Fruit fly (Drosophila melanogaster) whole organism, embryonic: ENCODE measurements around the gene brun.
A peak's percentile ranks its signal among the peaks of the same experiment; 100 is the strongest.

Experiments
- Ada2b ChIP-seq: fragments of 200-800 bp; sonication (Bioruptor generic); IDR thresholded peaks from 2 replicates; pipeline ENCODE4 v1.3.6; 2022; ENCODE audit warnings: missing biosample characterization, missing genetic modification characterization
- Aef1 ChIP-seq: fragments of 200-800 bp; sonication (Bioruptor generic); IDR thresholded peaks from 3 replicates; pipeline ENCODE4 v1.3.6; 2022; ENCODE audit warnings: missing biosample characterization, missing genetic modification characterization
- BEAF-32 ChIP-seq: fragments of 200-800 bp; sonication (Bioruptor generic); optimal IDR thresholded peaks from 3 replicates; lab custom pipeline; 2017; ENCODE audit warnings: missing biosample characterization, missing genetic modification characterization, mild to moderate bottlenecking, moderate library complexity, missing genetic modification reagents
- CG10565 ChIP-seq: fragments of 200-800 bp; sonication (Bioruptor generic); optimal IDR thresholded peaks from 3 replicates; lab custom pipeline; 2016; ENCODE audit warnings: missing biosample characterization, mild to moderate bottlenecking, missing genetic modification characterization
- CG12155 ChIP-seq: fragments of 200-800 bp; sonication (Bioruptor generic); optimal IDR thresholded peaks from 3 replicates; lab custom pipeline; 2016; ENCODE audit warnings: missing biosample characterization, missing genetic modification characterization
- CG1233 ChIP-seq: fragments of 200-800 bp; sonication (Bioruptor generic); optimal IDR thresholded peaks from 4 replicates; lab custom pipeline; 2018; ENCODE audit warnings: missing biosample characterization, mild to moderate bottlenecking, missing genetic modification characterization
- CG12769 ChIP-seq: fragments of 200-800 bp; sonication (Bioruptor generic); optimal IDR thresholded peaks from 2 replicates; lab custom pipeline; 2019; ENCODE audit warnings: missing biosample characterization, mild to moderate bottlenecking, missing genetic modification characterization, moderate library complexity
- CG14860 ChIP-seq: fragments of 200-800 bp; sonication (Bioruptor generic); IDR thresholded peaks from 3 replicates; pipeline ENCODE4 v1.3.6; 2022; ENCODE audit warnings: missing biosample characterization, missing genetic modification characterization; ENCODE audit not compliant: partially characterized antibody
- CG17829 ChIP-seq: fragments of 200-800 bp; optimal IDR thresholded peaks from 2 replicates; lab custom pipeline; 2019; ENCODE audit warnings: missing biosample characterization, mild to moderate bottlenecking, missing genetic modification characterization, moderate library complexity
- CG17912 ChIP-seq: fragments of 200-800 bp; sonication (Bioruptor generic); optimal IDR thresholded peaks from 2 replicates; lab custom pipeline; 2018; ENCODE audit warnings: missing biosample characterization, mild to moderate bottlenecking, missing genetic modification characterization
- CG2116 ChIP-seq: fragments of 200-800 bp; sonication (Bioruptor generic); optimal IDR thresholded peaks from 3 replicates; lab custom pipeline; 2018; ENCODE audit warnings: missing biosample characterization, mild to moderate bottlenecking, missing genetic modification characterization
- CG2712 ChIP-seq: fragments of 200-800 bp; optimal IDR thresholded peaks from 3 replicates; lab custom pipeline; 2019; ENCODE audit warnings: missing biosample characterization, mild to moderate bottlenecking, missing genetic modification characterization, moderate library complexity
- CG2889 ChIP-seq: fragments of 200-800 bp; sonication (Bioruptor generic); IDR thresholded peaks from 3 replicates; pipeline ENCODE4 v1.3.6; 2022; ENCODE audit warnings: missing biosample characterization, missing genetic modification characterization
- CG31441 ChIP-seq: fragments of 200-800 bp; sonication (Bioruptor generic); IDR thresholded peaks from 2 replicates; pipeline ENCODE4 v1.3.6; 2022; ENCODE audit warnings: missing biosample characterization, missing genetic modification characterization
- CG6791 ChIP-seq: fragments of 200-800 bp; sonication (Bioruptor generic); IDR thresholded peaks from 3 replicates; pipeline ENCODE4 v1.3.6; 2022; ENCODE audit warnings: missing biosample characterization, missing genetic modification characterization; ENCODE audit not compliant: partially characterized antibody
- CG7839 ChIP-seq: fragments of 200-800 bp; sonication (Bioruptor generic); optimal IDR thresholded peaks from 3 replicates; lab custom pipeline; 2018; ENCODE audit warnings: missing biosample characterization, mild to moderate bottlenecking, missing genetic modification characterization, moderate library complexity
- CG7928 ChIP-seq: fragments of 200-800 bp; sonication (Bioruptor generic); optimal IDR thresholded peaks from 2 replicates; lab custom pipeline; 2017; ENCODE audit warnings: missing biosample characterization, mild to moderate bottlenecking, missing genetic modification characterization
- CG8089 ChIP-seq: fragments of 200-800 bp; sonication (Bioruptor generic); optimal IDR thresholded peaks from 3 replicates; lab custom pipeline; 2016; ENCODE audit warnings: missing biosample characterization, missing genetic modification characterization
- CG8359 ChIP-seq: fragments of 200-800 bp; sonication (Bioruptor generic); optimal IDR thresholded peaks from 2 replicates; lab custom pipeline; 2017; ENCODE audit warnings: missing biosample characterization, mild to moderate bottlenecking, missing genetic modification characterization, borderline replicate concordance
- CTCF ChIP-seq: fragments of 200-800 bp; sonication (Bioruptor generic); optimal IDR thresholded peaks from 2 replicates; lab custom pipeline; 2017; ENCODE audit warnings: missing biosample characterization, mild to moderate bottlenecking, missing genetic modification characterization, moderate library complexity
- Dref ChIP-seq: fragments of 200-800 bp; sonication (Bioruptor generic); IDR thresholded peaks from 2 replicates; pipeline ENCODE4 v1.3.6; 2022; ENCODE audit warnings: missing biosample characterization, missing genetic modification characterization
- E2f2 ChIP-seq: fragments of 200-800 bp; sonication (Bioruptor generic); IDR thresholded peaks from 2 replicates; pipeline ENCODE4 v1.3.6; 2022; ENCODE audit warnings: missing biosample characterization, missing genetic modification characterization
- Fer1 ChIP-seq: fragments of 200-800 bp; sonication (Bioruptor generic); optimal IDR thresholded peaks from 2 replicates; lab custom pipeline; 2017; ENCODE audit warnings: missing biosample characterization, mild to moderate bottlenecking, missing genetic modification characterization
- Gug ChIP-seq: fragments of 200-800 bp; sonication (Bioruptor generic); IDR thresholded peaks from 4 replicates; pipeline ENCODE4 v1.3.6; 2022; ENCODE audit warnings: missing biosample characterization, missing genetic modification characterization
- Hmr ChIP-seq: fragments of 200-800 bp; sonication (Bioruptor generic); optimal IDR thresholded peaks from 3 replicates; lab custom pipeline; 2017; ENCODE audit warnings: mild to moderate bottlenecking, missing biosample characterization, missing genetic modification reagents, missing genetic modification characterization
- Lim3 ChIP-seq: fragments of 200-800 bp; sonication (Bioruptor generic); IDR thresholded peaks from 2 replicates; pipeline ENCODE4 v1.3.6; 2022; ENCODE audit warnings: missing biosample characterization, missing genetic modification characterization
- MESR4 ChIP-seq: fragments of 200-800 bp; sonication (Bioruptor generic); optimal IDR thresholded peaks from 2 replicates; lab custom pipeline; 2018; ENCODE audit warnings: missing biosample characterization, mild to moderate bottlenecking, missing genetic modification characterization, moderate library complexity
- NC2β ChIP-seq: fragments of 200-800 bp; sonication (Bioruptor generic); optimal IDR thresholded peaks from 2 replicates; lab custom pipeline; 2016; ENCODE audit warnings: missing biosample characterization, missing genetic modification characterization
- NK7.1 ChIP-seq: fragments of 200-800 bp; sonication (Bioruptor generic); optimal IDR thresholded peaks from 3 replicates; lab custom pipeline; 2016; ENCODE audit warnings: missing biosample characterization, missing genetic modification characterization
- Side ChIP-seq: fragments of 200-800 bp; sonication (Bioruptor generic); optimal IDR thresholded peaks from 2 replicates; lab custom pipeline; 2016; ENCODE audit warnings: missing biosample characterization, missing genetic modification characterization
- Tbp ChIP-seq: fragments of >200 bp; optimal IDR thresholded peaks from 2 replicates; lab custom pipeline; 2018; ENCODE audit warnings: missing biosample characterization, missing genetic modification characterization
- Xbp1 ChIP-seq: fragments of 200-800 bp; sonication (Bioruptor generic); optimal IDR thresholded peaks from 3 replicates; lab custom pipeline; 2016; ENCODE audit warnings: missing biosample characterization, mild to moderate bottlenecking, missing genetic modification characterization
- aop ChIP-seq: fragments of 200-800 bp; sonication (Bioruptor generic); IDR thresholded peaks from 2 replicates; pipeline ENCODE4 v1.3.6; 2022; ENCODE audit warnings: missing biosample characterization, missing genetic modification characterization
- ash1 ChIP-seq: fragments of 200-800 bp; sonication (Bioruptor generic); optimal IDR thresholded peaks from 2 replicates; lab custom pipeline; 2018; ENCODE audit warnings: missing biosample characterization, mild to moderate bottlenecking, missing genetic modification characterization
- cg ChIP-seq: fragments of 200-800 bp; sonication (Bioruptor generic); optimal IDR thresholded peaks from 3 replicates; lab custom pipeline; 2019; ENCODE audit warnings: missing biosample characterization, mild to moderate bottlenecking, missing genetic modification characterization, moderate library complexity
- ci ChIP-seq: fragments of 200-800 bp; sonication (Bioruptor generic); IDR thresholded peaks from 3 replicates; pipeline ENCODE4 v1.3.6; 2022; ENCODE audit warnings: missing biosample characterization, missing genetic modification characterization
- da ChIP-seq: fragments of 200-800 bp; sonication (Bioruptor generic); optimal IDR thresholded peaks from 2 replicates; lab custom pipeline; 2016; ENCODE audit warnings: missing biosample characterization, missing genetic modification characterization
- dimm ChIP-seq: fragments of 200-800 bp; sonication (Bioruptor generic); IDR thresholded peaks from 2 replicates; pipeline ENCODE4 v1.3.6; 2022; ENCODE audit warnings: missing biosample characterization, missing genetic modification characterization
- dpn ChIP-seq, 2 experiments: fragments of 200-800 bp; sonication (Bioruptor generic); optimal IDR thresholded peaks; 3 replicates each; lab custom pipeline; 2016; ENCODE audit warnings: missing biosample characterization in 2 of 2, missing genetic modification characterization in 2 of 2
- esg ChIP-seq: fragments of 200-800 bp; sonication (Bioruptor generic); conservative IDR thresholded peaks from 2 replicates; pipeline ENCODE4 v1.3.6; 2022; ENCODE audit warnings: missing biosample characterization, missing genetic modification characterization
- grau ChIP-seq: fragments of 200-800 bp; optimal IDR thresholded peaks from 3 replicates; lab custom pipeline; 2019; ENCODE audit warnings: missing biosample characterization, mild to moderate bottlenecking, missing genetic modification characterization, moderate library complexity
- gro ChIP-seq: fragments of 200-800 bp; sonication (Bioruptor generic); optimal IDR thresholded peaks from 2 replicates; lab custom pipeline; 2016; ENCODE audit warnings: missing biosample characterization, missing genetic modification characterization
- hb ChIP-seq: fragments of 200-800 bp; sonication (Bioruptor generic); IDR thresholded peaks from 3 replicates; pipeline ENCODE4 v1.3.6; 2022; ENCODE audit warnings: missing biosample characterization, missing genetic modification characterization; ENCODE audit not compliant: partially characterized antibody
- ind ChIP-seq: fragments of 200-800 bp; sonication (Bioruptor generic); optimal IDR thresholded peaks from 3 replicates; lab custom pipeline; 2016; ENCODE audit warnings: missing biosample characterization, missing genetic modification characterization
- jigr1 ChIP-seq: fragments of 200-800 bp; sonication (Bioruptor generic); IDR thresholded peaks from 3 replicates; pipeline ENCODE4 v1.3.6; 2022; ENCODE audit warnings: missing biosample characterization, missing genetic modification characterization
- lab ChIP-seq: fragments of 200-800 bp; sonication (Bioruptor generic); optimal IDR thresholded peaks from 3 replicates; lab custom pipeline; 2017; ENCODE audit warnings: missing biosample characterization, missing genetic modification characterization, mild to moderate bottlenecking, moderate library complexity, missing genetic modification reagents
- nom ChIP-seq: fragments of 200-800 bp; sonication (Bioruptor generic); optimal IDR thresholded peaks from 2 replicates; lab custom pipeline; 2017; ENCODE audit warnings: missing biosample characterization, missing genetic modification characterization, mild to moderate bottlenecking, moderate library complexity, missing genetic modification reagents
- prd ChIP-seq, 3 experiments: fragments of >200 bp in 2 of 3; fragments of 200-800 bp in 1 of 3; sonication (Bioruptor generic) in 1 of 3; optimal IDR thresholded peaks in 2 of 3; IDR thresholded peaks in 1 of 3; 2 replicates in 2 of 3; 3 replicates in 1 of 3; pipeline versions ENCODE4 v1.3.6 to Lab custom; 2017 to 2022; ENCODE audit warnings: missing biosample characterization in 1 of 3, missing genetic modification characterization in 1 of 3
- run ChIP-seq: fragments of 200-800 bp; sonication (Bioruptor generic); optimal IDR thresholded peaks from 3 replicates; lab custom pipeline; 2018; ENCODE audit warnings: missing biosample characterization, mild to moderate bottlenecking, missing genetic modification characterization
- toy ChIP-seq: fragments of 200-800 bp; sonication (Bioruptor generic); IDR thresholded peaks from 2 replicates; pipeline ENCODE4 v1.3.6; 2022; ENCODE audit warnings: missing biosample characterization, missing genetic modification characterization
- ttk ChIP-seq: fragments of 200-800 bp; sonication (Bioruptor generic); IDR thresholded peaks from 2 replicates; pipeline ENCODE4 v2.1.2; 2022; ENCODE audit warnings: missing biosample characterization, missing genetic modification characterization

The brun gene

dm6 chr2L:20675875-20676274 is 19.9 kb upstream of the brun start, which contains the start of the genes CG31678 and IKKepsilon (continued):
- TF ChIP-seq MESR4 (GFP tag; lab: Kevin White, UChicago): peak; percentile 46
- TF ChIP-seq Hmr: no peak
- no peak for TF ChIP-seq aop (GFP tag; lab: Robert Waterston, UW)
- TF ChIP-seq esg: peak; percentile 58
- TF ChIP-seq CG2889: peak; percentile 50; the same call in 1 of the 3 replicates
- peak; percentile 85 for TF ChIP-seq BEAF-32
- peak; percentile 23 for TF ChIP-seq lab (GFP tag; lab: Kevin White, UChicago)
- TF ChIP-seq CG1233: no peak
- peak; percentile 63 for TF ChIP-seq CG17829 (tag; lab: Kevin White, UChicago)
- peak; percentile 47 for TF ChIP-seq ind (GFP tag; lab: Kevin White, UChicago)
- TF ChIP-seq CG12155: peak; percentile 6
- no peak for TF ChIP-seq toy
- TF ChIP-seq CG7928: no peak
- no peak for TF ChIP-seq dimm (GFP tag; lab: Robert Waterston, UW)
- no peak for TF ChIP-seq Side (GFP tag; lab: Kevin White, UChicago)
- peak; percentile 92 for TF ChIP-seq CG14860 (GFP tag; lab: Robert Waterston, UW)
- peak; percentile 86 for TF ChIP-seq CG2116 (GFP tag; lab: Kevin White, UChicago)
- TF ChIP-seq Gug (GFP tag; lab: Robert Waterston, UW): peak; percentile 33; the same call in 1 of the 4 replicates
- TF ChIP-seq E2f2 (GFP tag; lab: Robert Waterston, UW): peak; percentile 49
- no peak for TF ChIP-seq CG17912 (GFP tag; lab: Kevin White, UChicago)
- TF ChIP-seq Dref: peak; percentile 95
- TF ChIP-seq prd (optimal IDR thresholded peaks at IDR 0.05; lab: Kevin White, UChicago): no peak
- peak; percentile 28; the same call in 1 of the 3 replicates for TF ChIP-seq prd (GFP tag; IDR thresholded peaks at IDR 0.05; lab: Robert Waterston, UW)
- no peak for TF ChIP-seq NK7.1
- peak; percentile 58 for TF ChIP-seq CG2712 (tag; lab: Kevin White, UChicago)
- peak in 1 of 2 experiments; percentile 54 for TF ChIP-seq dpn (GFP tag; optimal IDR thresholded peaks at IDR 0.05; lab: Kevin White, UChicago)
- TF ChIP-seq CG7839: peak; percentile 37
- peak; percentile 86 for TF ChIP-seq CG31441 (GFP tag; lab: Robert Waterston, UW)
- TF ChIP-seq gro: no peak
- no peak for TF ChIP-seq CG8359
- no peak for TF ChIP-seq CG8089
- TF ChIP-seq nom (GFP tag; lab: Kevin White, UChicago): peak; percentile 18
- TF ChIP-seq cg: no peak
- 0 out of 3 replicates have a peak, but pooled peaks have one; percentile 15 for TF ChIP-seq Aef1 (GFP tag; lab: Robert Waterston, UW)
- TF ChIP-seq ttk (GFP tag; lab: Robert Waterston, UW): no peak
- no peak for TF ChIP-seq Lim3 (GFP tag; lab: Robert Waterston, UW)
- TF ChIP-seq CG12769: no peak
- no peak for TF ChIP-seq CG10565 (GFP tag; lab: Kevin White, UChicago)
- no peak for TF ChIP-seq NC2β (GFP tag; lab: Kevin White, UChicago)
- TF ChIP-seq da (GFP tag; lab: Kevin White, UChicago): no peak
- no peak for TF ChIP-seq Tbp (GFP tag; lab: Kevin White, UChicago)
- TF ChIP-seq grau (tag; lab: Kevin White, UChicago): peak; percentile 58
- peak; percentile 92 for TF ChIP-seq hb (GFP tag; lab: Robert Waterston, UW)
- TF ChIP-seq ci (GFP tag; lab: Robert Waterston, UW): peak; percentile 50; the same call in 1 of the 3 replicates
- TF ChIP-seq CG6791: peak; percentile 90
- peak; percentile 17; the same call in 1 of the 2 replicates for TF ChIP-seq Ada2b
- no peak for TF ChIP-seq ash1 (GFP tag; lab: Kevin White, UChicago)
- no peak for TF ChIP-seq run (tag; lab: Kevin White, UChicago)
- peak; percentile 43 for TF ChIP-seq Fer1 (GFP tag; lab: Kevin White, UChicago)
- TF ChIP-seq CTCF (GFP tag; lab: Kevin White, UChicago): no peak
- peak; percentile 61 for TF ChIP-seq Xbp1 (GFP tag; lab: Kevin White, UChicago)
- TF ChIP-seq jigr1 (GFP tag; lab: Robert Waterston, UW): no peak
